Fruit fly (Drosophila melanogaster) whole organism, embryonic: ENCODE data around the gene Glut1.

Experiments used
- Aef1 ChIP-seq: fragments of 200-800 bp; sonication (Bioruptor generic); IDR thresholded peaks from 3 replicates; pipeline ENCODE4 v1.3.6; 2022; ENCODE audit warnings: missing biosample characterization, missing genetic modification characterization
- CG10321 ChIP-seq: fragments of 200-800 bp; sonication (Bioruptor generic); IDR thresholded peaks from 2 replicates; pipeline ENCODE4 v1.3.6; 2022; ENCODE audit warnings: missing biosample characterization, missing genetic modification characterization
- CG10979 ChIP-seq: fragments of 200-800 bp; sonication (Bioruptor generic); optimal IDR thresholded peaks from 2 replicates; lab custom pipeline; 2018; ENCODE audit warnings: missing biosample characterization, mild to moderate bottlenecking, missing genetic modification characterization, moderate library complexity
- CG11085 ChIP-seq: fragments of 200-800 bp; sonication (Bioruptor generic); IDR thresholded peaks from 2 replicates; pipeline ENCODE4 v1.3.6; 2022; ENCODE audit warnings: missing biosample characterization, missing genetic modification characterization
- CG12391 ChIP-seq: fragments of 200-800 bp; sonication (Bioruptor generic); optimal IDR thresholded peaks from 3 replicates; lab custom pipeline; 2018; ENCODE audit warnings: missing biosample characterization, mild to moderate bottlenecking, missing genetic modification characterization, moderate library complexity
- CG13894 ChIP-seq: fragments of 200-800 bp; sonication (Bioruptor generic); optimal IDR thresholded peaks from 3 replicates; lab custom pipeline; 2018; ENCODE audit warnings: missing biosample characterization, mild to moderate bottlenecking, missing genetic modification characterization, moderate library complexity
- CG14710 ChIP-seq: fragments of 200-800 bp; sonication (Bioruptor generic); optimal IDR thresholded peaks from 3 replicates; lab custom pipeline; 2019; ENCODE audit warnings: missing biosample characterization, mild to moderate bottlenecking, missing genetic modification characterization, moderate library complexity
- CG15514 ChIP-seq: fragments of 200-800 bp; sonication (Bioruptor generic); optimal IDR thresholded peaks from 3 replicates; lab custom pipeline; 2017; ENCODE audit warnings: missing biosample characterization, missing genetic modification characterization, mild to moderate bottlenecking, moderate library complexity, missing genetic modification reagents
- CG15696 ChIP-seq: fragments of 200-800 bp; sonication (Bioruptor generic); optimal IDR thresholded peaks from 2 replicates; lab custom pipeline; 2019; ENCODE audit warnings: missing biosample characterization, mild to moderate bottlenecking, missing genetic modification characterization, moderate library complexity
- CG16863 ChIP-seq: fragments of 200-800 bp; sonication (Bioruptor generic); optimal IDR thresholded peaks from 3 replicates; lab custom pipeline; 2016; ENCODE audit warnings: missing biosample characterization, missing genetic modification characterization
- CG17361 ChIP-seq: fragments of 200-800 bp; sonication (Bioruptor generic); IDR thresholded peaks from 3 replicates; pipeline ENCODE4 v1.3.6; 2022; ENCODE audit warnings: missing biosample characterization, missing genetic modification characterization
- CG2120 ChIP-seq: fragments of 200-800 bp; sonication (Bioruptor generic); optimal IDR thresholded peaks from 3 replicates; lab custom pipeline; 2016; ENCODE audit warnings: missing biosample characterization, missing genetic modification characterization
- CG2202 ChIP-seq: fragments of 200-800 bp; sonication (Bioruptor generic); optimal IDR thresholded peaks from 2 replicates; lab custom pipeline; 2018; ENCODE audit warnings: missing biosample characterization, mild to moderate bottlenecking, missing genetic modification characterization
- CG2712 ChIP-seq: fragments of 200-800 bp; optimal IDR thresholded peaks from 3 replicates; lab custom pipeline; 2019; ENCODE audit warnings: missing biosample characterization, mild to moderate bottlenecking, missing genetic modification characterization, moderate library complexity
- CG2889 ChIP-seq: fragments of 200-800 bp; sonication (Bioruptor generic); IDR thresholded peaks from 3 replicates; pipeline ENCODE4 v1.3.6; 2022; ENCODE audit warnings: missing biosample characterization, missing genetic modification characterization
- CG32767 ChIP-seq: fragments of 200-800 bp; sonication (Bioruptor generic); IDR thresholded peaks from 2 replicates; pipeline ENCODE4 v1.3.6; 2022; ENCODE audit warnings: missing biosample characterization, missing genetic modification characterization
- CG4404 ChIP-seq: fragments of 200-800 bp; sonication (Bioruptor generic); IDR thresholded peaks from 2 replicates; pipeline ENCODE4 v1.3.6; 2022; ENCODE audit warnings: missing biosample characterization, missing genetic modification characterization
- CG7271 ChIP-seq: fragments of 200-800 bp; sonication (Bioruptor generic); optimal IDR thresholded peaks from 2 replicates; lab custom pipeline; 2018; ENCODE audit warnings: missing biosample characterization, mild to moderate bottlenecking, missing genetic modification characterization, moderate library complexity
- CG7745 ChIP-seq: fragments of 200-800 bp; sonication (Bioruptor generic); optimal IDR thresholded peaks from 2 replicates; lab custom pipeline; 2018; ENCODE audit warnings: missing biosample characterization, mild to moderate bottlenecking, missing genetic modification characterization, moderate library complexity
- CG7928 ChIP-seq: fragments of 200-800 bp; sonication (Bioruptor generic); optimal IDR thresholded peaks from 2 replicates; lab custom pipeline; 2017; ENCODE audit warnings: missing biosample characterization, mild to moderate bottlenecking, missing genetic modification characterization
- CG9932 ChIP-seq: fragments of 200-800 bp; sonication (Bioruptor generic); IDR thresholded peaks from 2 replicates; pipeline ENCODE4 v1.3.6; 2022; ENCODE audit warnings: missing biosample characterization, missing genetic modification characterization
- CTCF ChIP-seq: fragments of 200-800 bp; sonication (Bioruptor generic); optimal IDR thresholded peaks from 2 replicates; lab custom pipeline; 2017; ENCODE audit warnings: missing biosample characterization, mild to moderate bottlenecking, missing genetic modification characterization, moderate library complexity
- D19B ChIP-seq: fragments of 200-800 bp; sonication (Bioruptor generic); optimal IDR thresholded peaks from 2 replicates; lab custom pipeline; 2017; ENCODE audit warnings: missing biosample characterization, mild to moderate bottlenecking, missing genetic modification characterization
- Dip3 ChIP-seq: fragments of 200-800 bp; sonication (Bioruptor generic); optimal IDR thresholded peaks from 3 replicates; lab custom pipeline; 2016; ENCODE audit warnings: missing biosample characterization, missing genetic modification characterization
- Doc3 ChIP-seq: fragments of 200-800 bp; sonication (Bioruptor generic); IDR thresholded peaks from 3 replicates; pipeline ENCODE4 v1.3.6; 2022; ENCODE audit warnings: missing biosample characterization, missing genetic modification characterization; ENCODE audit not compliant: partially characterized antibody
- E2f2 ChIP-seq: fragments of 200-800 bp; sonication (Bioruptor generic); IDR thresholded peaks from 2 replicates; pipeline ENCODE4 v1.3.6; 2022; ENCODE audit warnings: missing biosample characterization, missing genetic modification characterization
- Hr51 ChIP-seq, 2 experiments: fragments of 200-800 bp; sonication (Bioruptor generic); optimal IDR thresholded peaks; 2 replicates in 1 of 2; 3 replicates in 1 of 2; lab custom pipeline; 2016 to 2018; ENCODE audit warnings: missing biosample characterization in 2 of 2, missing genetic modification characterization in 2 of 2, mild to moderate bottlenecking in 1 of 2, moderate library complexity in 1 of 2
- Lhr ChIP-seq: fragments of 200-800 bp; sonication (Bioruptor generic); optimal IDR thresholded peaks from 3 replicates; lab custom pipeline; 2017; ENCODE audit warnings: mild to moderate bottlenecking, missing biosample characterization, missing genetic modification reagents, missing genetic modification characterization
- Max ChIP-seq: fragments of 200-800 bp; sonication (Bioruptor generic); optimal IDR thresholded peaks from 2 replicates; lab custom pipeline; 2016; ENCODE audit warnings: missing biosample characterization, mild to moderate bottlenecking, missing genetic modification characterization
- NC2α ChIP-seq: fragments of 200-800 bp; sonication (Bioruptor generic); optimal IDR thresholded peaks from 2 replicates; lab custom pipeline; 2016; ENCODE audit warnings: missing biosample characterization, missing genetic modification characterization
- NK7.1 ChIP-seq: fragments of 200-800 bp; sonication (Bioruptor generic); optimal IDR thresholded peaks from 3 replicates; lab custom pipeline; 2016; ENCODE audit warnings: missing biosample characterization, missing genetic modification characterization
- Nf-YC ChIP-seq: fragments of 200-800 bp; optimal IDR thresholded peaks from 3 replicates; lab custom pipeline; 2019; ENCODE audit warnings: missing biosample characterization, mild to moderate bottlenecking, missing genetic modification characterization, moderate library complexity
- Scr ChIP-seq: fragments of 200-800 bp; sonication (Bioruptor generic); IDR thresholded peaks from 2 replicates; pipeline ENCODE4 v1.3.6; 2022; ENCODE audit warnings: missing biosample characterization, missing genetic modification characterization; ENCODE audit not compliant: partially characterized antibody
- abd-A ChIP-seq: fragments of 200-800 bp; sonication (Bioruptor generic); optimal IDR thresholded peaks from 3 replicates; lab custom pipeline; 2019; ENCODE audit warnings: missing biosample characterization, mild to moderate bottlenecking, missing genetic modification characterization, moderate library complexity
- ara ChIP-seq: fragments of 200-800 bp; sonication (Bioruptor generic); IDR thresholded peaks from 2 replicates; pipeline ENCODE4 v1.3.6; 2022; ENCODE audit warnings: missing biosample characterization, missing genetic modification characterization
- cad ChIP-seq: fragments of >200 bp; optimal IDR thresholded peaks from 2 replicates; lab custom pipeline; 2017; ENCODE audit warnings: missing biosample characterization, missing genetic modification characterization
- chm ChIP-seq: fragments of 200-800 bp; sonication (Bioruptor generic); IDR thresholded peaks from 2 replicates; pipeline ENCODE4 v1.3.6; 2022; ENCODE audit warnings: missing biosample characterization, missing genetic modification characterization
- chn ChIP-seq: fragments of 200-800 bp; sonication (Bioruptor generic); optimal IDR thresholded peaks from 2 replicates; lab custom pipeline; 2016; ENCODE audit warnings: missing biosample characterization, missing genetic modification characterization
- crol ChIP-seq: fragments of 200-800 bp; sonication (Bioruptor generic); IDR thresholded peaks from 2 replicates; pipeline ENCODE4 v1.3.6; 2022; ENCODE audit warnings: missing biosample characterization, missing genetic modification characterization
- da ChIP-seq: fragments of 200-800 bp; sonication (Bioruptor generic); optimal IDR thresholded peaks from 2 replicates; lab custom pipeline; 2016; ENCODE audit warnings: missing biosample characterization, missing genetic modification characterization
- fd3F ChIP-seq: fragments of 200-800 bp; sonication (Bioruptor generic); optimal IDR thresholded peaks from 2 replicates; lab custom pipeline; 2018; ENCODE audit warnings: missing biosample characterization, mild to moderate bottlenecking, missing genetic modification characterization, moderate library complexity
- gsb ChIP-seq: fragments of 200-800 bp; sonication (Bioruptor generic); IDR thresholded peaks from 2 replicates; pipeline ENCODE4 v1.3.6; 2022; ENCODE audit warnings: missing biosample characterization, missing genetic modification characterization
- hth ChIP-seq: fragments of >200 bp; optimal IDR thresholded peaks from 2 replicates; lab custom pipeline; 2017; ENCODE audit warnings: inconsistent platforms
- insv ChIP-seq, 2 experiments: fragments of 200-800 bp; sonication (Bioruptor generic); optimal IDR thresholded peaks; 3 replicates each; lab custom pipeline; 2016 to 2018; ENCODE audit warnings: missing biosample characterization in 2 of 2, missing genetic modification characterization in 2 of 2
- lilli ChIP-seq: fragments of 200-800 bp; sonication (Bioruptor generic); optimal IDR thresholded peaks from 3 replicates; lab custom pipeline; 2016; ENCODE audit warnings: missing biosample characterization, missing genetic modification characterization
- sens-2 ChIP-seq: fragments of 200-800 bp; sonication (Bioruptor generic); IDR thresholded peaks from 2 replicates; pipeline ENCODE4 v1.3.6; 2022; ENCODE audit warnings: missing biosample characterization, missing genetic modification characterization
- seq ChIP-seq: fragments of 200-800 bp; sonication (Bioruptor generic); IDR thresholded peaks from 2 replicates; pipeline ENCODE4 v1.3.6; 2022; ENCODE audit warnings: missing biosample characterization, missing genetic modification characterization
- slou ChIP-seq: fragments of 200-800 bp; sonication (Bioruptor generic); optimal IDR thresholded peaks from 3 replicates; lab custom pipeline; 2016; ENCODE audit warnings: missing biosample characterization, missing genetic modification characterization
- sqz ChIP-seq: fragments of 200-800 bp; sonication (Bioruptor generic); optimal IDR thresholded peaks from 3 replicates; lab custom pipeline; 2018; ENCODE audit warnings: missing biosample characterization, mild to moderate bottlenecking, missing genetic modification characterization

The Glut1 gene

dm6 chr3L:1007513-1008459, 93.9 kb downstream of the Glut1 start (continued):
- TF ChIP-seq Dip3 (GFP tag; lab: Kevin White, UChicago) (peak; percentile 39), slou (GFP tag; lab: Kevin White, UChicago) (peak; percentile 62), CG15514 (peak; percentile 82), CG9932 (GFP tag; lab: Robert Waterston, UW) (peak; percentile 92), CG2889 (GFP tag; lab: Robert Waterston, UW) (peak; percentile 83), NK7.1 (GFP tag; lab: Kevin White, UChicago) (no peak), CG2712 (peak; percentile 86), Aef1 (GFP tag; lab: Robert Waterston, UW) (peak; percentile 81), lilli (peak; percentile 71), CG7928 (GFP tag; lab: Kevin White, UChicago) (peak; percentile 66), CG2120 (GFP tag; lab: Kevin White, UChicago) (peak; percentile 90), Max (GFP tag; lab: Kevin White, UChicago) (peak; percentile 74), D19B (GFP tag; lab: Kevin White, UChicago) (peak; percentile 0), seq (GFP tag; lab: Robert Waterston, UW) (peak; percentile 88), Lhr (peak; percentile 41), CTCF (GFP tag; lab: Kevin White, UChicago) (no peak), Hr51 (GFP tag; optimal IDR thresholded peaks at IDR 0.05; lab: Kevin White, UChicago) (peak in 1 of 2 experiments; percentile 86), chn (GFP tag; lab: Kevin White, UChicago) (peak; percentile 36), ara (GFP tag; lab: Robert Waterston, UW) (peak; percentile 60; the same call in 1 of the 2 replicates), CG11085 (GFP tag; lab: Robert Waterston, UW) (peak; percentile 84), CG32767 (peak; percentile 69; the same call in 1 of the 2 replicates), abd-A (tag; lab: Kevin White, UChicago) (no peak), cad (GFP tag; lab: Kevin White, UChicago) (no peak), Nf-YC (tag; lab: Kevin White, UChicago) (peak; percentile 50), CG13894 (tag; lab: Kevin White, UChicago) (peak; percentile 69), gsb (GFP tag; lab: Robert Waterston, UW) (peak; percentile 84), da (GFP tag; lab: Kevin White, UChicago) (no peak), insv (GFP tag; optimal IDR thresholded peaks at IDR 0.05; lab: Kevin White, UChicago) (no peak), CG17361 (GFP tag; lab: Robert Waterston, UW) (peak; percentile 83), CG16863 (GFP tag; lab: Kevin White, UChicago) (peak; percentile 13), Doc3 (no peak), CG2202 (peak; percentile 28), chm (GFP tag; lab: Robert Waterston, UW) (peak; percentile 48; the same call in 1 of the 2 replicates), sens-2 (GFP tag; lab: Robert Waterston, UW) (peak; percentile 50; the same call in 1 of the 2 replicates), CG7745 (tag; lab: Kevin White, UChicago) (no peak), hth (lab: Kevin White, UChicago) (no peak), CG12391 (peak; percentile 83), CG14710 (tag; lab: Kevin White, UChicago) (peak; percentile 27), Scr (GFP tag; lab: Robert Waterston, UW) (no peak), CG7271 (no peak), fd3F (GFP tag; lab: Kevin White, UChicago) (peak; percentile 64), NC2α (GFP tag; lab: Kevin White, UChicago) (no peak), CG15696 (peak; percentile 42), CG4404 (GFP tag; lab: Robert Waterston, UW) (peak; percentile 69), CG10979 (tag; lab: Kevin White, UChicago) (peak; percentile 68), crol (peak; percentile 69), CG10321 (GFP tag; lab: Robert Waterston, UW) (peak; percentile 49; the same call in 1 of the 2 replicates), sqz (GFP tag; lab: Kevin White, UChicago) (peak; percentile 78), E2f2 (peak; percentile 61)
